Worm (Caenorhabditis elegans) whole organism, L4 larva: Measurements from ENCODE around the gene K05F1.10.

Experiments used
- F37D6.2 ChIP-seq: sonication (generic microtip); optimal IDR thresholded peaks from 2 replicates; lab custom pipeline; 2016; ENCODE audit warnings: mild to moderate bottlenecking, missing genetic modification characterization, missing compliant biosample characterization
- T20F7.1 ChIP-seq: fragments of 200-800 bp; sonication (Bioruptor generic); optimal IDR thresholded peaks from 2 replicates; lab custom pipeline; 2018; ENCODE audit warnings: mild to moderate bottlenecking, missing genetic modification characterization, missing compliant biosample characterization
- ZK546.5 ChIP-seq, 2 experiments: sonication (generic microtip); optimal IDR thresholded peaks; 2 replicates each; lab custom pipeline; 2017; ENCODE audit warnings: missing biosample characterization in 2 of 2, missing genetic modification characterization in 2 of 2
- ceh-28 ChIP-seq: fragments of 150-350 bp; optimal IDR thresholded peaks from 2 replicates; lab custom pipeline; 2014; ENCODE audit warnings: missing biosample characterization, missing genetic modification reagents, missing genetic modification characterization
- lin-39 ChIP-seq: fragments of 150-350 bp; optimal IDR thresholded peaks from 2 replicates; lab custom pipeline; 2014; ENCODE audit warnings: missing biosample characterization, missing genetic modification reagents, missing genetic modification characterization
- nhr-77 ChIP-seq: fragments of 150-350 bp; optimal IDR thresholded peaks from 2 replicates; lab custom pipeline; 2014; ENCODE audit warnings: missing biosample characterization, missing genetic modification characterization
- snpc-4 ChIP-seq: fragments of 150-350 bp; optimal IDR thresholded peaks from 2 replicates; lab custom pipeline; 2014; ENCODE audit warnings: missing biosample characterization, missing genetic modification characterization
- unc-130 ChIP-seq: sonication (generic microtip); optimal IDR thresholded peaks from 2 replicates; lab custom pipeline; 2016; ENCODE audit warnings: missing genetic modification reagents, missing genetic modification characterization, missing compliant biosample characterization
- unc-62 ChIP-seq, 3 experiments: fragments of 150-350 bp in 1 of 3; sonication (generic microtip); optimal IDR thresholded peaks in 2 of 3; peaks in 1 of 3; 1 replicate in 1 of 3; 2 replicates in 2 of 3; lab custom pipeline; 2014 to 2017; ENCODE audit warnings: missing biosample characterization in 3 of 3, missing genetic modification characterization in 3 of 3, missing genetic modification reagents in 3 of 3, missing genotype in 1 of 3
- zag-1 ChIP-seq: fragments of 150-350 bp; optimal IDR thresholded peaks from 2 replicates; lab custom pipeline; 2014; ENCODE audit warnings: missing biosample characterization, missing genetic modification characterization

DNA sequence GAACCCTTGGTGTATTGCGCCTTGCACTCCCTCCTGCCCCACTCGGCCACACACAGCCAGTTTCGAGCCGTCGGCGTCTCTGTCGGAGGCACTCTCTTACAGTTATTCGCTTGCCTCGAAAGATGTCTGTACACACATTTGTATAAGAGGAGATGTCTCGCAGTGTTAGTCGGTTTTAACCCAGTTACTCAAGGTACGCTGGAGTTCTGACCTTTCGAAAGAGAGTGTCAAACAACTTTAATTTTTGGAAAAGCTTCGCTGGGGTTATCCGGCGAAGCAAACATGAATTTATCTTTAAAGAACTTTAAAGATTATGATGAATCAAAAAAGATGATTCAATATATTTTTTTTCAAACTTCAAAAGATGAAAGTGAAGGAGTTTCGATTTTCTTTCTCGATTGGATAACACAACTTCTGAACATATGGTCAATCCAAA is 39.4 kb upstream of the K05F1.10 start:
- peak; percentile 93 for TF ChIP-seq T20F7.1 (GFP tag; lab: Kevin White, UChicago)
- peak; percentile 58 to 72 for TF ChIP-seq ZK546.5 (tag; optimal IDR thresholded peaks at IDR 0.05; lab: Kevin White, UChicago)
- peak; percentile 85 to 100 for TF ChIP-seq unc-62 (GFP tag; optimal IDR thresholded peaks at IDR 0.05 in 1 of 2; lab: Kevin White, UChicago)
- peak; percentile 50 for TF ChIP-seq unc-62 (tag; optimal IDR thresholded peaks at IDR 0.05; lab: Kevin White, UChicago)
- TF ChIP-seq zag-1 (tag; lab: Kevin White, UChicago), result peak; percentile 97
- peak; percentile 98 for TF ChIP-seq nhr-77
- TF ChIP-seq ceh-28 (tag; lab: Kevin White, UChicago), result peak; percentile 49
- TF ChIP-seq F37D6.2 (tag; lab: Kevin White, UChicago), result peak; percentile 97
- TF ChIP-seq snpc-4, result peak; percentile 98
- TF ChIP-seq lin-39, result peak; percentile 85
- peak; percentile 93 for TF ChIP-seq unc-130
